Worm (Caenorhabditis elegans): ENCODE results near the gene gei-8.

DNA sequence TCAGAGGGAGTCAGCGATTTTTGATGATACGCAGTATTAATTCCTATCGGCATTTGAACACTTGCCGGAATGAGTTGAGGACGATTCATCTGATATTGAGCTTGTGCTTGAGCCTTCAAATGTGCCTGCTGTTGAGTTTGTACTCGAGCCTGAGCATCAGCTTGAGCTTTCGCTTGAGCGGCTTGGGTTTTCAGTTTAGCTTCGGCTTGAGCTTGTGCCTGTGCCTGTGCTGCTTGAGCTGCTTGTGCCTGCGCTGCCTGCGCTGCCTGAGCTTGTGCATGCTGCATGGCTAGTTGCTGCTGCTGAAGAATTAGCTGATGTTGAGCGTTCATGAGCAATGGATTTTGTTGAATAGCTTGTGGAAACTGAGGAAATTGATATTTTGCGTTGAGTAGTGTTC, 5.2 kb downstream of the gei-8 start:
- TF ChIP-seq ztf-29 (GFP tag; IDR thresholded peaks at IDR 0.05) (no peak), ztf-23 (GFP tag; IDR thresholded peaks at IDR 0.05) (no peak), flt-1 (GFP tag; IDR thresholded peaks at IDR 0.05) (no peak)

Data from whole organism, midembryonic.